Worm (Caenorhabditis elegans) whole organism, mixed stage, embryonic: ENCODE results near the gene flwr-1.
"Not testable (repeated sequence)": the region's sequence is repeated elsewhere in the genome, so short reads cannot be mapped to it uniquely, and the experiment has no call there.

ENCODE experiments used
- ces-1 ChIP-seq: fragments of 150-350 bp; optimal IDR thresholded peaks from 2 replicates; lab custom pipeline; 2014; ENCODE audit warnings: missing biosample characterization, missing genetic modification reagents, missing genetic modification characterization
- lsy-2 ChIP-seq: fragments of 150-350 bp; optimal IDR thresholded peaks from 2 replicates; lab custom pipeline; 2014; ENCODE audit warnings: missing biosample characterization, missing genetic modification characterization
- nhr-12 ChIP-seq: fragments of 150-350 bp; optimal IDR thresholded peaks from 2 replicates; lab custom pipeline; 2014; ENCODE audit warnings: missing biosample characterization, missing genetic modification characterization
- pha-4 ChIP-seq: fragments of 150-350 bp; optimal IDR thresholded peaks from 2 replicates; lab custom pipeline; 2018; ENCODE audit warnings: missing biosample characterization, missing genetic modification reagents, missing genetic modification characterization
- sptf-1 ChIP-seq: sonication (generic microtip); optimal IDR thresholded peaks from 2 replicates; lab custom pipeline; 2017; ENCODE audit warnings: mild to moderate bottlenecking, missing genetic modification characterization, moderate library complexity, missing compliant biosample characterization

DNA sequence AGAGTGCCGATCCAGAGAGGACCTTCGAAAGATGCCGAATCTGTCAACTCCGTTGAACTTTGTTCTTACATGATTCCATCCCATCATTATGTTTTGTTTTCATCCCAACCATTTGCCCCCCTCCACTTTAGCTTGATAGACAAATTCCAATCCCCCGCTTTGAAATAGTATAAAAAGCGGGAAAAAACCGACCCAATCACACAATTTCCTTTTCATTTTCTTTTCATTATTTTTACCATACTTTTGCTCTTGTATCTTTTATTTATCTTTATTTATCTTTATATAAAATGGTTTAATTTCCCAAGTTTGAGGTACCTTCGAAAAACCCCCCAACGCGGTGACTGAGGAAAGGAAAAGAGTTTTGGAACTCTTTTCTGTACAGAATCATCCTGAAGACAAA is 3.6 kb downstream of the flwr-1 start, which contains the start of gene F20D1.22:
- not testable (repeated sequence) for TF ChIP-seq ces-1; nhr-12 (tag; lab: Kevin White, UChicago); sptf-1; pha-4 (tag; lab: Kevin White, UChicago); lsy-2
